Fruit fly (Drosophila melanogaster): Measurements from ENCODE around the gene CG17107.

CG17107 gene

dm6 chr2L:10721535-10721934, 39.8 kb downstream of the CG17107 start:
- TF ChIP-seq ey (GFP tag; optimal IDR thresholded peaks at IDR 0.05) (no peak), HLH106 (tag; optimal IDR thresholded peaks at IDR 0.05) (no peak), Abd-B (GFP tag; optimal IDR thresholded peaks at IDR 0.05) (no peak)

- TF ChIP-seq Vsx2 (GFP tag; optimal IDR thresholded peaks at IDR 0.05; ENCODE audit: partially characterized antibody) (no peak), CG9705 (GFP tag; optimal IDR thresholded peaks at IDR 0.05) (no peak), Hr78 (GFP tag; optimal IDR thresholded peaks at IDR 0.05) (no peak), Dfd (GFP tag; optimal IDR thresholded peaks at IDR 0.05) (no peak), fru (GFP tag; optimal IDR thresholded peaks at IDR 0.05) (no peak), Mio (GFP tag; optimal IDR thresholded peaks at IDR 0.05) (no peak), dmrt93B (GFP tag; optimal IDR thresholded peaks at IDR 0.05) (no peak), dsf (GFP tag; optimal IDR thresholded peaks at IDR 0.05; ENCODE audit: borderline replicate concordance) (no peak), Hr83 (GFP tag; optimal IDR thresholded peaks at IDR 0.05; ENCODE audit: poor library complexity, severe bottlenecking) (no peak), N (GFP tag; optimal IDR thresholded peaks at IDR 0.05) (no peak), sage (GFP tag; optimal IDR thresholded peaks at IDR 0.05) (no peak), GATAd (GFP tag; optimal IDR thresholded peaks at IDR 0.05) (no peak), lola (GFP tag; optimal IDR thresholded peaks at IDR 0.05) (no peak), HLH106 (tag; optimal IDR thresholded peaks at IDR 0.05) (no peak), brk (GFP tag; optimal IDR thresholded peaks at IDR 0.05) (no peak)
Measured at dm6 chr2L:10723903-10724302, 42.2 kb downstream of the CG17107 start, which contains the start of gene CG6431. CG6431 (plus strand) TSS chr2L:10724203.

- TF ChIP-seq sage (GFP tag; optimal IDR thresholded peaks at IDR 0.05): peak; percentile 50
- no peak for TF ChIP-seq HLH106 (tag; optimal IDR thresholded peaks at IDR 0.05)
Measured at dm6 chr2L:10728751-10729150, 47.0 kb downstream of the CG17107 start, which contains the start of gene CG6443. CG6443 (plus strand) TSS chr2L:10728978.

DNA sequence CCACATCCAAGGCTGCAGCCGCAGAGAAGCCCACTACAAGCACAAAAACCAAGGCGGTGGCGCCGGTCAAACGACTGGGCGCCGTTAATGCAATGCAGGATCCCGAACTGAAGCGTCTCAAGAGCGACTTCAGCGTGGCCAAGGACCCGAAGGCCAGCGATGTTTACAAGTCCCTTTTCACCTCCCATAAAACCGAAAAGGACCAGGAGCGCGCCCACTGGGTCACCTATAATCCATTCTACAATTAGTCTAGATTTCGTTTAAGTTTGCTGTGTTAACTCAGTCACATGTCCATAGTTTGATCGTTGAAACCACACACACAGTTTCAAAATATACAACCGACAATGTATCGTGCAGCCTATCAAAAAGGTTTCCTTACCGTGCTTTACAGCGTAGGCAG, 48.3 kb downstream of the CG17107 start, which contains the start of gene CG17118:
Gene CG17118, plus strand, starts transcription at position 301 of the 400 bp plus-strand sequence.
- TF ChIP-seq CG32264 (GFP tag; optimal IDR thresholded peaks at IDR 0.05): no peak
- TF ChIP-seq foxo (GFP tag; optimal IDR thresholded peaks at IDR 0.05): no peak
- no peak for TF ChIP-seq Rel (GFP tag; optimal IDR thresholded peaks at IDR 0.05)
- TF ChIP-seq Rel (tag; optimal IDR thresholded peaks at IDR 0.05): no peak
- TF ChIP-seq Jra (GFP tag; optimal IDR thresholded peaks at IDR 0.05): no peak
- TF ChIP-seq pan (optimal IDR thresholded peaks at IDR 0.05): no peak
- no peak for TF ChIP-seq tai (GFP tag; optimal IDR thresholded peaks at IDR 0.05)
- no peak for TF ChIP-seq fru (GFP tag; optimal IDR thresholded peaks at IDR 0.05)
- no peak for TF ChIP-seq woc (GFP tag; optimal IDR thresholded peaks at IDR 0.05)
- no peak for TF ChIP-seq Dif (GFP tag; optimal IDR thresholded peaks at IDR 0.05; ENCODE audit: partially characterized antibody)
- no peak for TF ChIP-seq psq (GFP tag; optimal IDR thresholded peaks at IDR 0.05)
- no peak for TF ChIP-seq CG9705 (GFP tag; optimal IDR thresholded peaks at IDR 0.05)
- TF ChIP-seq h (GFP tag; optimal IDR thresholded peaks at IDR 0.05): no peak
- TF ChIP-seq sv (GFP tag; optimal IDR thresholded peaks at IDR 0.05): no peak
